Fruit fly (Drosophila melanogaster) whole organism, prepupa: ENCODE results near the gene rdog.

ENCODE experiments used
- Blimp-1 ChIP-seq: fragments of 200-800 bp; sonication (Bioruptor generic); optimal IDR thresholded peaks from 3 replicates; lab custom pipeline; 2017; ENCODE audit warnings: missing biosample characterization, missing genetic modification characterization, mild to moderate bottlenecking, moderate library complexity, missing genetic modification reagents
- CG10631 ChIP-seq: fragments of 200-800 bp; sonication (Bioruptor generic); optimal IDR thresholded peaks from 2 replicates; lab custom pipeline; 2016; ENCODE audit warnings: missing biosample characterization, missing genetic modification characterization
- CG10669 ChIP-seq: fragments of 200-800 bp; sonication (Bioruptor generic); optimal IDR thresholded peaks from 3 replicates; lab custom pipeline; 2018; ENCODE audit warnings: missing biosample characterization, mild to moderate bottlenecking, missing genetic modification characterization, moderate library complexity
- CG11762 ChIP-seq: fragments of 200-800 bp; sonication (Bioruptor generic); optimal IDR thresholded peaks from 3 replicates; lab custom pipeline; 2016; ENCODE audit warnings: missing biosample characterization, missing genetic modification characterization; ENCODE audit not compliant: insufficient read depth
- CG11902 ChIP-seq: fragments of 200-800 bp; sonication (Bioruptor generic); optimal IDR thresholded peaks from 3 replicates; lab custom pipeline; 2016; ENCODE audit warnings: missing biosample characterization, missing genetic modification characterization
- CG15336 ChIP-seq: fragments of 200-800 bp; sonication (Bioruptor generic); IDR thresholded peaks from 2 replicates; pipeline ENCODE4 v1.3.6; 2022; ENCODE audit warnings: missing biosample characterization, missing genetic modification characterization
- CG1621 ChIP-seq: fragments of 200-800 bp; sonication (Bioruptor generic); optimal IDR thresholded peaks from 3 replicates; lab custom pipeline; 2018; ENCODE audit warnings: missing biosample characterization, mild to moderate bottlenecking, missing genetic modification characterization
- CG16779 ChIP-seq: fragments of 200-800 bp; sonication (Bioruptor generic); optimal IDR thresholded peaks from 3 replicates; lab custom pipeline; 2017; ENCODE audit warnings: missing biosample characterization, mild to moderate bottlenecking, missing genetic modification characterization
- CG3032 ChIP-seq: fragments of 200-800 bp; optimal IDR thresholded peaks from 2 replicates; lab custom pipeline; 2019; ENCODE audit warnings: missing biosample characterization, mild to moderate bottlenecking, missing genetic modification characterization, moderate library complexity
- CG34406 ChIP-seq: fragments of 200-800 bp; sonication (Bioruptor generic); optimal IDR thresholded peaks from 3 replicates; lab custom pipeline; 2016; ENCODE audit warnings: missing biosample characterization, missing genetic modification characterization
- CG3919 ChIP-seq: fragments of 200-800 bp; sonication (Bioruptor generic); optimal IDR thresholded peaks from 3 replicates; lab custom pipeline; 2016; ENCODE audit warnings: missing biosample characterization, missing genetic modification characterization
- CG4318 ChIP-seq: fragments of 200-800 bp; sonication (Bioruptor generic); optimal IDR thresholded peaks from 3 replicates; lab custom pipeline; 2017; ENCODE audit warnings: missing biosample characterization, mild to moderate bottlenecking, missing genetic modification characterization
- CG6163 ChIP-seq: fragments of 200-800 bp; sonication (Bioruptor generic); IDR thresholded peaks from 3 replicates; pipeline ENCODE4 v1.3.6; 2022; ENCODE audit warnings: missing biosample characterization, missing genetic modification characterization
- CG6276 ChIP-seq: fragments of 200-800 bp; sonication (Bioruptor generic); optimal IDR thresholded peaks from 2 replicates; lab custom pipeline; 2017; ENCODE audit warnings: missing biosample characterization, mild to moderate bottlenecking, missing genetic modification characterization
- CG6792 ChIP-seq: fragments of 200-800 bp; sonication (Bioruptor generic); optimal IDR thresholded peaks from 3 replicates; lab custom pipeline; 2016; ENCODE audit warnings: missing biosample characterization, missing genetic modification characterization
- CG6808 ChIP-seq: fragments of 200-800 bp; sonication (Bioruptor generic); optimal IDR thresholded peaks from 3 replicates; lab custom pipeline; 2017; ENCODE audit warnings: missing biosample characterization, missing genetic modification characterization, mild to moderate bottlenecking, moderate library complexity, missing genetic modification reagents
- CG6854 ChIP-seq: fragments of 200-800 bp; sonication (Bioruptor generic); optimal IDR thresholded peaks from 2 replicates; lab custom pipeline; 2017; ENCODE audit warnings: missing biosample characterization, mild to moderate bottlenecking, missing genetic modification characterization
- CG8632 ChIP-seq: fragments of 200-800 bp; sonication (Bioruptor generic); optimal IDR thresholded peaks from 3 replicates; lab custom pipeline; 2016; ENCODE audit warnings: missing biosample characterization, missing genetic modification characterization
- CG9139 ChIP-seq: fragments of 200-800 bp; sonication (Bioruptor generic); optimal IDR thresholded peaks from 3 replicates; lab custom pipeline; 2017; ENCODE audit warnings: missing biosample characterization, mild to moderate bottlenecking, missing genetic modification characterization
- Eip75B ChIP-seq: fragments of 200-800 bp; sonication (Bioruptor generic); optimal IDR thresholded peaks from 3 replicates; lab custom pipeline; 2016; ENCODE audit warnings: missing biosample characterization, missing genetic modification characterization
- Eip93F ChIP-seq: fragments of 200-800 bp; sonication (Bioruptor generic); optimal IDR thresholded peaks from 2 replicates; lab custom pipeline; 2016; ENCODE audit warnings: missing biosample characterization, mild to moderate bottlenecking, missing genetic modification characterization
- Ets21C ChIP-seq: fragments of 200-800 bp; sonication (Bioruptor generic); optimal IDR thresholded peaks from 3 replicates; lab custom pipeline; 2016; ENCODE audit warnings: missing biosample characterization, missing genetic modification characterization
- Ets96B ChIP-seq: fragments of 200-800 bp; optimal IDR thresholded peaks from 2 replicates; lab custom pipeline; 2019; ENCODE audit warnings: missing biosample characterization, mild to moderate bottlenecking, missing genetic modification characterization, moderate library complexity
- Hr38 ChIP-seq: sonication (Bioruptor generic); optimal IDR thresholded peaks from 2 replicates; lab custom pipeline; 2016; ENCODE audit warnings: missing biosample characterization, missing genetic modification characterization
- Hr39 ChIP-seq: fragments of 200-800 bp; sonication (Bioruptor generic); optimal IDR thresholded peaks from 2 replicates; lab custom pipeline; 2016; ENCODE audit warnings: missing biosample characterization, missing genetic modification characterization
- Hr4 ChIP-seq: fragments of 200-800 bp; sonication (Bioruptor generic); optimal IDR thresholded peaks from 3 replicates; lab custom pipeline; 2016; ENCODE audit warnings: missing biosample characterization, missing genetic modification characterization
- Met ChIP-seq: fragments of 200-800 bp; sonication (Bioruptor generic); optimal IDR thresholded peaks from 3 replicates; lab custom pipeline; 2016; ENCODE audit warnings: missing biosample characterization, missing genetic modification characterization
- OdsH ChIP-seq: fragments of 200-800 bp; sonication (Bioruptor generic); optimal IDR thresholded peaks from 3 replicates; lab custom pipeline; 2016; ENCODE audit warnings: missing biosample characterization, missing genetic modification characterization
- Smox ChIP-seq: fragments of 200-800 bp; sonication (Bioruptor generic); optimal IDR thresholded peaks from 3 replicates; lab custom pipeline; 2016; ENCODE audit warnings: missing biosample characterization, missing genetic modification characterization
- Sox102F ChIP-seq: fragments of 200-800 bp; sonication (Bioruptor generic); optimal IDR thresholded peaks from 2 replicates; lab custom pipeline; 2016; ENCODE audit warnings: missing biosample characterization, mild to moderate bottlenecking, missing genetic modification characterization
- Sox15 ChIP-seq: fragments of 200-800 bp; sonication (Bioruptor generic); optimal IDR thresholded peaks from 3 replicates; lab custom pipeline; 2016; ENCODE audit warnings: missing biosample characterization, missing genetic modification characterization
- achi ChIP-seq: fragments of 200-800 bp; sonication (Bioruptor generic); optimal IDR thresholded peaks from 3 replicates; lab custom pipeline; 2016; ENCODE audit warnings: missing biosample characterization, missing genetic modification characterization
- acj6 ChIP-seq: fragments of 200-800 bp; sonication (Bioruptor generic); optimal IDR thresholded peaks from 3 replicates; lab custom pipeline; 2016; ENCODE audit warnings: missing biosample characterization, missing genetic modification characterization
- cyc ChIP-seq: fragments of 200-800 bp; sonication (Bioruptor generic); optimal IDR thresholded peaks from 3 replicates; lab custom pipeline; 2016; ENCODE audit warnings: missing biosample characterization, missing genetic modification characterization
- dac ChIP-seq: fragments of 200-800 bp; sonication (Bioruptor generic); optimal IDR thresholded peaks from 2 replicates; lab custom pipeline; 2017; ENCODE audit warnings: missing biosample characterization, mild to moderate bottlenecking, missing genetic modification characterization
- dsx ChIP-seq: fragments of 200-800 bp; optimal IDR thresholded peaks from 3 replicates; lab custom pipeline; 2019; ENCODE audit warnings: missing biosample characterization, mild to moderate bottlenecking, missing genetic modification characterization, moderate library complexity; ENCODE audit not compliant: poor library complexity, severe bottlenecking
- eg ChIP-seq: fragments of 200-800 bp; sonication (Bioruptor generic); IDR thresholded peaks from 3 replicates; pipeline ENCODE4 v1.3.6; 2022; ENCODE audit warnings: missing biosample characterization, missing genetic modification characterization
- esn ChIP-seq: fragments of 200-800 bp; sonication (Bioruptor generic); optimal IDR thresholded peaks from 2 replicates; lab custom pipeline; 2016; ENCODE audit warnings: missing biosample characterization, mild to moderate bottlenecking, missing genetic modification characterization, moderate library complexity
- fd59A ChIP-seq: fragments of 200-800 bp; sonication (Bioruptor generic); optimal IDR thresholded peaks from 2 replicates; lab custom pipeline; 2017; ENCODE audit warnings: missing biosample characterization, mild to moderate bottlenecking, missing genetic modification characterization, missing genetic modification reagents
- fd85E ChIP-seq: fragments of 200-800 bp; sonication (Bioruptor generic); optimal IDR thresholded peaks from 3 replicates; lab custom pipeline; 2016; ENCODE audit warnings: missing biosample characterization, missing genetic modification characterization
- fkh ChIP-seq: fragments of 200-800 bp; sonication (Bioruptor generic); optimal IDR thresholded peaks from 3 replicates; lab custom pipeline; 2017; ENCODE audit warnings: missing biosample characterization, mild to moderate bottlenecking, missing genetic modification characterization, moderate library complexity
- lz ChIP-seq: fragments of 200-800 bp; sonication (Bioruptor generic); optimal IDR thresholded peaks from 3 replicates; lab custom pipeline; 2016; ENCODE audit warnings: missing biosample characterization, missing genetic modification characterization
- pdm3 ChIP-seq: fragments of 200-800 bp; sonication (Bioruptor generic); optimal IDR thresholded peaks from 3 replicates; lab custom pipeline; 2016; ENCODE audit warnings: missing biosample characterization, missing genetic modification characterization
- salr ChIP-seq, 2 experiments: fragments of 200-800 bp; sonication (Bioruptor generic); optimal IDR thresholded peaks; 3 replicates each; lab custom pipeline; 2016 to 2018; ENCODE audit warnings: missing biosample characterization in 2 of 2, missing genetic modification characterization in 2 of 2, mild to moderate bottlenecking in 1 of 2
- ss ChIP-seq, 2 experiments: fragments of 200-800 bp; sonication (Bioruptor generic); optimal IDR thresholded peaks; 2 replicates in 1 of 2; 3 replicates in 1 of 2; lab custom pipeline; 2017 to 2018; ENCODE audit warnings: mild to moderate bottlenecking in 2 of 2, missing biosample characterization in 2 of 2, missing genetic modification characterization in 2 of 2, moderate library complexity in 1 of 2
- svp ChIP-seq: fragments of 200-800 bp; sonication (Bioruptor generic); peaks from one replicate; lab custom pipeline; 2016; ENCODE audit warnings: missing biosample characterization, missing genetic modification characterization
- topi ChIP-seq: fragments of 200-800 bp; sonication (Bioruptor generic); optimal IDR thresholded peaks from 3 replicates; lab custom pipeline; 2016; ENCODE audit warnings: missing biosample characterization, missing genetic modification characterization
- vri ChIP-seq: fragments of 200-800 bp; sonication (Bioruptor generic); optimal IDR thresholded peaks from 3 replicates; lab custom pipeline; 2016; ENCODE audit warnings: missing biosample characterization, mild to moderate bottlenecking, missing genetic modification characterization

rdog gene

DNA sequence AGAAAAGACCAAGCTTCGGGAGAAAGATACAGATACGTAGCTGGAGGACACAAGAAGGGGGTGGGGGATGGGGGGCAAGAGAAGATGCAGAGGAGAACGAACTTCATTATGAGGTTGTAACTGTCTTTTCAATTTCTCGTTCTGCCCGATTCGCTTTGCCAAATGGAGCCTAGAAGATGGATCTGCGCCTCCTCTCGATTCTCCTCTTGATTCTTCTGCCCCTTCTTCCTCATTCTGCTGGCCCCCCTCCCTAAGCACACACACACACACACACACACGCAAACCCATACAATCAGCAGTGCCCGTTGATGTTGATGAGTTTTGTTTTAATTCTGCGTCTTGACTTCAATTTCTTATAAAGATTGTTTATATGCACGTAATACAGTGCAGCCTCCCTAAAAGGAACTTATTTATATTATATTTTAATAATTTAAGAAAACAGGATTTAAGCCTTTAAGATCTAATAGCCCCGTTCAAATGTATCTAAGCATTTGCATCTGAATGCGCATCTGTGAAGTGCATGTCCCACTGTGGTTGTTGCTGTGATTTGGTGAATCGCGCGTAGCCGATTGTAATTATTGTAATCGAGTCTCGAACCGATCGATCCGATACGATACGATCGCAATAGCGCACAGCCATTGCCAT is 49.2 kb downstream of the rdog start (continued):
- TF ChIP-seq CG10669 (GFP tag; lab: Kevin White, UChicago) (peak; percentile 94), Ets21C (GFP tag; lab: Kevin White, UChicago) (peak; percentile 58), ss (GFP tag; optimal IDR thresholded peaks at IDR 0.05; lab: Kevin White, UChicago) (peak; percentile 91 to 92), Met (GFP tag; lab: Kevin White, UChicago) (peak; percentile 86), vri (peak; percentile 72), Eip75B (GFP tag; lab: Kevin White, UChicago) (peak; percentile 77), Hr4 (GFP tag; lab: Kevin White, UChicago) (peak; percentile 87), eg (GFP tag; lab: Robert Waterston, UW) (peak; percentile 95), fd59A (peak; percentile 88)

DNA sequence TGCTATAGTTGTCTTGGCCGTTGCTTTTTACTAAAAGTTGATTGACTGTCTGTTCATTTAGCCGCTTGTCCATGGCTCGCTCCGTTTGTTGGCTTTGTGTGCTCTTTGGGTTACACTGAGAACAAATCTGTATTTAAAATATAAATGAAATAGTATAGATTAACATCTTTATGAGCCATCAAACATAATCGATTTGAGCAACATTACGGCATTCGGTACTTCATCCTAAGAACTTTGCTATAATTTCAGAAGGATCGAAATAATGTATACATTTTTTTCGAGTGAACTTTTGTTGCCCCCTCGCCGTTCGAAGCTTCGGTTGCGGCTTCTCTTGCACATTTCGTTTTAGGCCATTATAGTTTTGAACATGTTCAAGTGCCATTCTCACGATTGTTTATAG is 50.1 kb downstream of the rdog start:
- TF ChIP-seq CG3919 (GFP tag; lab: Kevin White, UChicago) = peak; percentile 79
- peak; percentile 62 to 75 for TF ChIP-seq salr (GFP tag; optimal IDR thresholded peaks at IDR 0.05; lab: Kevin White, UChicago)
- TF ChIP-seq CG15336 (GFP tag; lab: Robert Waterston, UW) = peak; percentile 96
- no peak for TF ChIP-seq Hr38 (GFP tag; lab: Kevin White, UChicago)
- TF ChIP-seq dsx (GFP tag; lab: Kevin White, UChicago) = peak; percentile 82
- peak; percentile 73 for TF ChIP-seq svp
- TF ChIP-seq CG6854 = no peak
- TF ChIP-seq Eip75B (GFP tag; lab: Kevin White, UChicago) = peak; percentile 81
- TF ChIP-seq lz = peak; percentile 61
- peak; percentile 84 for TF ChIP-seq achi (GFP tag; lab: Kevin White, UChicago)
- TF ChIP-seq topi (GFP tag; lab: Kevin White, UChicago) = peak; percentile 69
- peak; percentile 5 for TF ChIP-seq CG11902 (GFP tag; lab: Kevin White, UChicago)
- peak; percentile 48 for TF ChIP-seq CG6792 (GFP tag; lab: Kevin White, UChicago)
- peak; percentile 80 for TF ChIP-seq OdsH (GFP tag; lab: Kevin White, UChicago)
- TF ChIP-seq Ets21C (GFP tag; lab: Kevin White, UChicago) = no peak
- TF ChIP-seq CG6163 (GFP tag; lab: Robert Waterston, UW) = peak; percentile 93
- peak; percentile 89 for TF ChIP-seq CG4318
- TF ChIP-seq fd85E (GFP tag; lab: Kevin White, UChicago) = no peak
- peak; percentile 58 for TF ChIP-seq CG8632
- peak; percentile 84 for TF ChIP-seq Ets96B (tag; lab: Kevin White, UChicago)
- TF ChIP-seq CG34406 (GFP tag; lab: Kevin White, UChicago) = peak; percentile 50
- peak; percentile 88 for TF ChIP-seq CG6276 (GFP tag; lab: Kevin White, UChicago)
- TF ChIP-seq Hr4 (GFP tag; lab: Kevin White, UChicago) = peak; percentile 95
- peak; percentile 74 for TF ChIP-seq acj6 (GFP tag; lab: Kevin White, UChicago)
- TF ChIP-seq CG9139 (GFP tag; lab: Kevin White, UChicago) = peak; percentile 59
- TF ChIP-seq pdm3 = peak; percentile 81
- peak; percentile 96 for TF ChIP-seq eg (GFP tag; lab: Robert Waterston, UW)
- peak; percentile 41 for TF ChIP-seq Hr39 (GFP tag; lab: Kevin White, UChicago)
- TF ChIP-seq CG6808 = peak; percentile 73
- no peak for TF ChIP-seq Eip93F (GFP tag; lab: Kevin White, UChicago)
- TF ChIP-seq CG11762 (GFP tag; lab: Kevin White, UChicago) = peak; percentile 53
- TF ChIP-seq CG10631 = peak; percentile 86
- peak; percentile 25 for TF ChIP-seq cyc (GFP tag; lab: Kevin White, UChicago)
- TF ChIP-seq Blimp-1 = no peak
- TF ChIP-seq Sox15 (GFP tag; lab: Kevin White, UChicago) = no peak
- peak; percentile 78 for TF ChIP-seq CG1621 (tag; lab: Kevin White, UChicago)
- TF ChIP-seq fkh (GFP tag; lab: Kevin White, UChicago) = no peak
- TF ChIP-seq Sox102F (GFP tag; lab: Kevin White, UChicago) = peak; percentile 59
- peak; percentile 88 for TF ChIP-seq dac (GFP tag; lab: Kevin White, UChicago)
- peak; percentile 64 for TF ChIP-seq CG16779 (tag; lab: Kevin White, UChicago)
- peak; percentile 43 for TF ChIP-seq Smox (GFP tag; lab: Kevin White, UChicago)
- TF ChIP-seq fd59A = peak; percentile 76
- peak; percentile 80 for TF ChIP-seq CG3032
- peak; percentile 72 for TF ChIP-seq esn
- TF ChIP-seq vri = peak; percentile 22
